Worm (Caenorhabditis elegans): ENCODE measurements around the gene cwp-2.

The cwp-2 gene

ce11 chrV:4841179-4841578 is 1.3 kb downstream of the cwp-2 start, which contains the start of gene cwp-1:
Gene cwp-1, minus strand, starts transcription at chrV:4841279.
- no peak for TF ChIP-seq C34F6.9 (tag; optimal IDR thresholded peaks at IDR 0.05)
- no peak for TF ChIP-seq lin-11 (tag; optimal IDR thresholded peaks at IDR 0.05)
- TF ChIP-seq Y55F3AM.14 (GFP tag; optimal IDR thresholded peaks at IDR 0.05), result no peak

- TF ChIP-seq alr-1 (tag; optimal IDR thresholded peaks at IDR 0.05) (no peak), blmp-1 (tag; optimal IDR thresholded peaks at IDR 0.05; ENCODE audit: insufficient read depth) (no peak), unc-62 (GFP tag; optimal IDR thresholded peaks at IDR 0.05) (no peak), lin-11 (tag; optimal IDR thresholded peaks at IDR 0.05) (no peak), nhr-77 (tag; optimal IDR thresholded peaks at IDR 0.05) (no peak), dmd-4 (tag; optimal IDR thresholded peaks at IDR 0.05) (no peak), Y55F3AM.14 (GFP tag; optimal IDR thresholded peaks at IDR 0.05) (no peak), mab-5 (tag; optimal IDR thresholded peaks at IDR 0.05) (no peak), egl-27 (tag; optimal IDR thresholded peaks at IDR 0.05) (no peak), elt-3 (tag; optimal IDR thresholded peaks at IDR 0.05) (no peak), sem-4 (tag; optimal IDR thresholded peaks at IDR 0.05) (no peak), nhr-6 (tag; optimal IDR thresholded peaks at IDR 0.05) (no peak), ztf-11 (tag; optimal IDR thresholded peaks at IDR 0.05) (no peak), snpc-4 (tag; optimal IDR thresholded peaks at IDR 0.05) (no peak), zag-1 (tag; optimal IDR thresholded peaks at IDR 0.05) (no peak), sma-3 (GFP tag; optimal IDR thresholded peaks at IDR 0.05) (no peak), nhr-21 (tag; optimal IDR thresholded peaks at IDR 0.05) (no peak), ZK546.5 (tag; optimal IDR thresholded peaks at IDR 0.05) (no peak)
These were observed 2.5 kb downstream of the cwp-2 start, which contains the start of gene nas-9 for ce11 chrV:4839913-4840312. Gene nas-9, minus strand, starts transcription at chrV:4840013.

ce11 chrV:4834277-4834676 is 8.2 kb downstream of the cwp-2 start, which contains the start of gene C37H5.14:
Gene C37H5.14, minus strand, starts transcription at chrV:4834377.
- no peak for TF ChIP-seq C34F6.9 (tag; optimal IDR thresholded peaks at IDR 0.05)

ce11 chrV:4826710-4827380 is 15.6 kb downstream of the cwp-2 start, which contains the start of the genes hsp-6 and C37H5.5:
Gene hsp-6, minus strand, starts transcription at chrV:4826760.
Gene C37H5.5, plus strand, starts transcription at chrV:4827360.
- no peak for TF ChIP-seq peb-1 (tag; optimal IDR thresholded peaks at IDR 0.05)
- peak; percentile 79 for TF ChIP-seq gmeb-1 (tag; optimal IDR thresholded peaks at IDR 0.05)
- peak; percentile 59 for TF ChIP-seq Y55F3AM.14 (GFP tag; optimal IDR thresholded peaks at IDR 0.05)
- peak; percentile 96 for TF ChIP-seq unc-55 (GFP tag; optimal IDR thresholded peaks at IDR 0.05)
- TF ChIP-seq nhr-12 (tag; optimal IDR thresholded peaks at IDR 0.05), result no peak
- TF ChIP-seq blmp-1 (tag; optimal IDR thresholded peaks at IDR 0.05; ENCODE audit: insufficient read depth), result peak; percentile 36
- no peak for TF ChIP-seq ztf-11 (tag; optimal IDR thresholded peaks at IDR 0.05)
- no peak for TF ChIP-seq nhr-77 (tag; optimal IDR thresholded peaks at IDR 0.05)
- no peak for TF ChIP-seq lin-39 (tag; optimal IDR thresholded peaks at IDR 0.05)
- TF ChIP-seq aly-2 (tag; optimal IDR thresholded peaks at IDR 0.05), result no peak
- TF ChIP-seq elt-1 (tag; optimal IDR thresholded peaks at IDR 0.05), result no peak
- no peak for TF ChIP-seq sem-4 (tag; optimal IDR thresholded peaks at IDR 0.05)
- no peak for TF ChIP-seq nhr-10 (tag; optimal IDR thresholded peaks at IDR 0.05)
- peak; percentile 39 for TF ChIP-seq snpc-4 (tag; optimal IDR thresholded peaks at IDR 0.05)
- TF ChIP-seq nhr-23 (tag; optimal IDR thresholded peaks at IDR 0.05), result no peak
- TF ChIP-seq mbf-1 (tag; optimal IDR thresholded peaks at IDR 0.05), result no peak
- TF ChIP-seq ztf-1 (GFP tag; conservative IDR thresholded peaks at IDR 0.05), result no peak
- no peak for TF ChIP-seq R02D3.7 (tag; optimal IDR thresholded peaks at IDR 0.05)
- peak; percentile 61 for TF ChIP-seq ceh-16 (tag; optimal IDR thresholded peaks at IDR 0.05)
- no peak for TF ChIP-seq ZK546.5 (tag; optimal IDR thresholded peaks at IDR 0.05)
- peak; percentile 80 for TF ChIP-seq lin-13 (GFP tag; optimal IDR thresholded peaks at IDR 0.05)
- TF ChIP-seq nhr-11 (tag; optimal IDR thresholded peaks at IDR 0.05), result no peak
- TF ChIP-seq zag-1 (tag; optimal IDR thresholded peaks at IDR 0.05), result peak; percentile 49
- TF ChIP-seq lin-11 (tag; optimal IDR thresholded peaks at IDR 0.05), result peak; percentile 89
- TF ChIP-seq mdl-1 (tag; optimal IDR thresholded peaks at IDR 0.05), result peak in 1 of 2 experiments; percentile 10
- TF ChIP-seq egl-27 (tag; optimal IDR thresholded peaks at IDR 0.05), result no peak
- TF ChIP-seq sma-3 (GFP tag; optimal IDR thresholded peaks at IDR 0.05), result peak; percentile 84
- no peak for TF ChIP-seq dmd-4 (tag; optimal IDR thresholded peaks at IDR 0.05)
- peak; percentile 82 for TF ChIP-seq sma-9 (GFP tag; optimal IDR thresholded peaks at IDR 0.05)
- TF ChIP-seq sma-9 (tag; optimal IDR thresholded peaks at IDR 0.05), result no peak
- TF ChIP-seq nhr-237 (tag; optimal IDR thresholded peaks at IDR 0.05), result no peak
- TF ChIP-seq lsy-2 (tag; optimal IDR thresholded peaks at IDR 0.05), result peak; percentile 42 to 92
- TF ChIP-seq unc-62 (GFP tag; optimal IDR thresholded peaks at IDR 0.05), result no peak
- peak; percentile 70 for TF ChIP-seq C34F6.9 (tag; optimal IDR thresholded peaks at IDR 0.05)
- TF ChIP-seq ztf-4 (tag; optimal IDR thresholded peaks at IDR 0.05), result peak; percentile 75
- no peak for TF ChIP-seq nhr-6 (tag; optimal IDR thresholded peaks at IDR 0.05)
- peak; percentile 78 for TF ChIP-seq nhr-129 (tag; optimal IDR thresholded peaks at IDR 0.05)
- peak; percentile 31 for TF ChIP-seq ama-1 (optimal IDR thresholded peaks at IDR 0.05)
- peak; percentile 70 for TF ChIP-seq fos-1 (tag; optimal IDR thresholded peaks at IDR 0.05)
- TF ChIP-seq ceh-82 (tag; optimal IDR thresholded peaks at IDR 0.05), result peak; percentile 76
- TF ChIP-seq elt-3 (tag; optimal IDR thresholded peaks at IDR 0.05), result no peak
- peak; percentile 49 for TF ChIP-seq nhr-21 (tag; optimal IDR thresholded peaks at IDR 0.05)
- no peak for TF ChIP-seq unc-39 (tag; optimal IDR thresholded peaks at IDR 0.05)
